Worm (Caenorhabditis elegans): ENCODE data around the gene F59B1.10.

Gene F59B1.10

DNA sequence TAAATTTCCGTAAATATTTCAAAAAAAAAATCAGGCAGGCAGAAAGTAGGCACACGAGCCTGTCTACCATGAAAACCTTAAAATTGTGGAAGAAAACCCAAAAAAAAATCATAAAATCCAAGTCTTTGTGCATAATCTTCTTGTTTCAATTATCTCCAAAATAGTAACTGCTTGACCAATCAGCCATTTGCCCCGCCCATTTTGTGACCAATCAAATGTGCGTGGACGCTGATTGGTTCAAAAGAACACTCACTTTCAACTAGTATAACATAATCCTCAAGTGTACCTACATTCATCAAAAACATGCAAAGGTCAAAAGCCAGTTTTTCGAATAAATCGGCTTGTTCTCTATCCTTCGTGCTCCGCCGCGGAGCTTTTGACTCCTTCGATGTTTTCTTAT lies 30.8 kb upstream of the F59B1.10 start:
- TF ChIP-seq snpc-1.3 (tag; optimal IDR thresholded peaks at IDR 0.05; ENCODE audit: insufficient read depth) (no peak), ztf-28 (GFP tag; IDR thresholded peaks at IDR 0.05) (no peak), rcor-1 (GFP tag; IDR thresholded peaks at IDR 0.05) (no peak), lin-40 (tag; optimal IDR thresholded peaks at IDR 0.05) (no peak), Y56A3A.18 (GFP tag; IDR thresholded peaks at IDR 0.05) (no peak), lin-54 (GFP tag; optimal IDR thresholded peaks at IDR 0.05) (no peak), ceh-58 (GFP tag; IDR thresholded peaks at IDR 0.05) (no peak), unc-130 (GFP tag; optimal IDR thresholded peaks at IDR 0.05) (no peak), sea-2 (GFP tag; IDR thresholded peaks at IDR 0.05) (no peak), somi-1 (GFP tag; optimal IDR thresholded peaks at IDR 0.05) (no peak), hrde-1 (tag; optimal IDR thresholded peaks at IDR 0.05; ENCODE audit: borderline replicate concordance) (no peak)

DNA sequence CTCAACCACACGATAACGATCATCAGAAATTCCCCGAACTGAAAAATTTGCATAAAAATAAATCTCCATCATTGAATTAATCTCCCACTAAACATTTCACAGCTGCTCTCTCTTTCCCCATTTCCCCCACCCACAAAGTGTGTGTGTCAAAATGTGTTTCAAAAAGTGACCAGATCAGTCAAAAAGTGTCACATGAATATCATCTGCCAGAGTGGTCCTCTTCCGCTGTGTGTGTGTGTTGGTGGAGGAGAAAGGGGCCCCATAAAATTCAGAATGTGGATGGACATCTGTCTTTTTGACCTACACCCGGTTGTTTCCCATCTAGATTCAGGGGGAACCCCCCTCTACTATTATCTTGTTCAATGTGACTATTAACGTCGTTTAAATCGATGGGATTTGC lies 29.4 kb upstream of the F59B1.10 start:
- TF ChIP-seq him-1 (tag; optimal IDR thresholded peaks at IDR 0.05) (no peak), egl-44 (GFP tag; IDR thresholded peaks at IDR 0.05) (no peak), ceh-100 (GFP tag; IDR thresholded peaks at IDR 0.05) (no peak), bed-1 (GFP tag; IDR thresholded peaks at IDR 0.05) (no peak), snpc-1.3 (tag; optimal IDR thresholded peaks at IDR 0.05; ENCODE audit: insufficient read depth) (no peak), madf-6 (GFP tag; IDR thresholded peaks at IDR 0.05) (no peak), F52B5.7 (tag; optimal IDR thresholded peaks at IDR 0.05) (no peak), atf-7 (tag; optimal IDR thresholded peaks at IDR 0.05) (no peak), madf-3 (GFP tag; IDR thresholded peaks at IDR 0.05) (no peak), gei-17 (GFP tag; optimal IDR thresholded peaks at IDR 0.05) (no peak), ZK185.1 (tag; optimal IDR thresholded peaks at IDR 0.05; ENCODE audit: poor library complexity, severe bottlenecking) (no peak), xnd-1 (tag; optimal IDR thresholded peaks at IDR 0.05) (no peak), hlh-12 (tag; optimal IDR thresholded peaks at IDR 0.05) (no peak), fkh-3 (tag; optimal IDR thresholded peaks at IDR 0.05) (no peak)

DNA sequence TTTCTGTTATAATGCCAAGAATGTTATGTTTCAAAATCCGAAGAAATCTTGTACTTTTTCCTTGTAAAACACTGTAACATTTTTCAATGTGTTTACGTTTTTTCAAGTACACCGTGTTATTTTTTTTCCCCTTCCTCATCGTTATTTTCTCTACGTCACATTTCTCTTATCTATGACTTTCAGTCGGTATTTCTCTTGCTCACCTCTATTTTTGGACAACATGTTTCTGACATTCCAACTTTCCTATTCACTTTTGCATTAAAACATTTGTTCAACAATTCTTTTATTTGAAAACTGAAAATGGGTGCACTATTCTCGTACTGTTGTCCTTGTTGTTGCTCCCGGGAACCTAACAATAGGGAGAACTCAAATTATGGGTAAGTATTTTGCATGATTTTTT lies 25.3 kb upstream of the F59B1.10 start, which contains the start of gene pals-33:
pals-33 (plus strand) TSS at position 301 of the 400 bp plus-strand sequence.
- TF ChIP-seq nfyb-1 (GFP tag; IDR thresholded peaks at IDR 0.05) (no peak), zim-3 (tag; optimal IDR thresholded peaks at IDR 0.05) (no peak), let-607 (tag; optimal IDR thresholded peaks at IDR 0.05) (no peak), Y53F4B.3 (GFP tag; IDR thresholded peaks at IDR 0.05) (no peak), madf-6 (GFP tag; IDR thresholded peaks at IDR 0.05) (no peak), T07F8.4 (tag; optimal IDR thresholded peaks at IDR 0.05) (no peak), him-1 (tag; optimal IDR thresholded peaks at IDR 0.05) (no peak)

DNA sequence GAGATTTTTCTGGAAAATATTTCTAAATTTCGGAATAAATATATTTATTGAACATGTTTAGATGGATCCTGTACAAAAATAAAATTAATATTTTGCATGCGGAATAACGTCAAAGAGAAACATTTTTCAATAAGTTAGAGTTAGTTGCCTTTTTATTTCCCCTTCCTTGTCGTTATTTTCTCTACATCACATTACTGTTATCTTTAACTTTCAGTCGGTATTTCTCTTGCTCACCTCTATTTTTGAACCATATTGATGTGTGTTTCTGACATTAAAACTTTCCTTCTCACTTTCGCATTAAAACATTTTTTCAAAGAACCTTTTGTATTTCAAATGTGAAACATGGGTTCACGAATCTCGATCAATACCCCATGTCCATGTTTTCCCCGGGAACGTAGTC lies 22.7 kb upstream of the F59B1.10 start, which contains the start of gene Y39H10B.3:
Y39H10B.3 (plus strand) TSS at position 301 of the 400 bp plus-strand sequence.
- TF ChIP-seq lag-1 (GFP tag; IDR thresholded peaks at IDR 0.05) (no peak), efl-1 (GFP tag; optimal IDR thresholded peaks at IDR 0.05) (no peak), chd-7 (tag; optimal IDR thresholded peaks at IDR 0.05) (no peak), pbrm-1 (GFP tag; IDR thresholded peaks at IDR 0.05) (no peak), ztf-18 (tag; optimal IDR thresholded peaks at IDR 0.05) (no peak), C06A6.2 (GFP tag; conservative IDR thresholded peaks at IDR 0.05) (no peak), hlh-12 (tag; optimal IDR thresholded peaks at IDR 0.05) (no peak), hmg-20 (GFP tag; IDR thresholded peaks at IDR 0.05) (no peak), B0261.1 (tag; optimal IDR thresholded peaks at IDR 0.05) (no peak)
